Worm (Caenorhabditis elegans): ENCODE measurements around the gene Y37D8A.6.

Gene Y37D8A.6

DNA sequence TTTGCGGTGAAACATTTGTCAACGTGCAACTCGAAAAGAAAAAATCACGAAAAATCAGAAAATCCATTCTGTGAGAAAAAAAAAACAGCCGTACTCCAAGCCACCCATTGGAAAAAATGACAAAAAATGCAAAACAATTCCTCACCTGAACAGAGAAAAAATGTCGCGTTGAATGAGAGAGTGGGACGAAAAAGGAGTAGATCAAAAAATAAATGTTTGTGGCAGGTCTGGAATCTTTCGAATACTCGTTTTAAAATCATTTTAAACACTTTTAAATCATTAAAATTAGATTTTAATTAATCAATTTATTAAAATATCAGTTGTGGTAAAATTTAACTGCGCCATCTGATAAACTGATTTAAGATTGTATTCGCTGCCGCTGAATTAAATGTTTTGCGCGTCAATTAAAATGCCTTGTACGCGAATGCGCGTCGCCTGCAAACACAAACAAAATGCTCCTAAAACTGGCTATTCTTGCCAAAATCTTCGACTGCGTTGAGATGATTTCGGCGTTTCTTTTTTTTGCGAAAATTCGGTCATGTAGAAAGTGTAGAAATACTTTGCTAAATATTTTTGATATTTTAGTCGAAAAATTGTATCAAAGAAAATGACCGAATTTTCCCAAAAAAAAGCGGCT lies at the start of gene Y37D8A.6:
Gene Y37D8A.6 (minus strand): TSS at position 238 of the 637 bp plus-strand sequence.
- TF ChIP-seq ztf-29 (GFP tag; IDR thresholded peaks at IDR 0.05), result no peak
- TF ChIP-seq klf-2 (GFP tag; conservative IDR thresholded peaks at IDR 0.05), result no peak
- no peak for TF ChIP-seq flt-1 (GFP tag; IDR thresholded peaks at IDR 0.05)
- TF ChIP-seq cog-1 (tag; optimal IDR thresholded peaks at IDR 0.05), result no peak
- TF ChIP-seq ref-1 (GFP tag; conservative IDR thresholded peaks at IDR 0.05), result no peak
- TF ChIP-seq T22C8.4 (GFP tag; IDR thresholded peaks at IDR 0.05), result no peak
- no peak for TF ChIP-seq med-1 (GFP tag; optimal IDR thresholded peaks at IDR 0.05; ENCODE audit: insufficient read depth)

DNA sequence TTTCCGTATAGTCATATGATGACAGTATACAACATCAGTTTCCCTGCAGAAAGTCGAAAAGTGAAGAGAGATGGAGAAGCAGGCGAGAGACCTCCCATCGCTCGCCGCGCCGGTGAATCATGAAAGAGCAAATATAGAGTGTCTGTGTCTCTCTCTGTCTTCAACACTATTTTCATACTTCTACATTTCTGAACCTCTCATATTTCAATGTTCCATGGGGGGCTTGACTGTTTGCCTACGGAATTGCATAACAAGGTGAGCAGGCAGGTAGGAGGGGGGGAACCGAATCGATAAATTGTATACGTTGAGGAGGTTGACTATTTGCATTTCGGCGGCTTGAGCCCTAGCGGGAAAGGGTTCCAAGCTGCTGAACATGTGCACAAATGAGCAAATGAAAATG lies 49.8 kb upstream of the Y37D8A.6 start:
- TF ChIP-seq flt-1 (GFP tag; IDR thresholded peaks at IDR 0.05) (no peak), klf-2 (GFP tag; conservative IDR thresholded peaks at IDR 0.05) (no peak), T22C8.4 (GFP tag; IDR thresholded peaks at IDR 0.05) (peak; percentile 63), med-1 (GFP tag; optimal IDR thresholded peaks at IDR 0.05; ENCODE audit: insufficient read depth) (no peak), ztf-29 (GFP tag; IDR thresholded peaks at IDR 0.05) (peak; percentile 50; the same call in 1 of the 2 replicates), tab-1 (GFP tag; IDR thresholded peaks at IDR 0.05) (0 out of 2 replicates have a peak, but pooled peaks have one; percentile 30), ref-1 (GFP tag; conservative IDR thresholded peaks at IDR 0.05) (no peak), cog-1 (tag; optimal IDR thresholded peaks at IDR 0.05) (peak; percentile 30), ztf-23 (GFP tag; IDR thresholded peaks at IDR 0.05) (no peak)

ce11 chrIII:12918575-12918974 lies 48.5 kb upstream of the Y37D8A.6 start, which contains the start of gene Y37D8A.16:
Gene Y37D8A.16, minus strand, starts transcription at chrIII:12918675.
- TF ChIP-seq ref-1 (GFP tag; conservative IDR thresholded peaks at IDR 0.05) (no peak), med-1 (GFP tag; optimal IDR thresholded peaks at IDR 0.05; ENCODE audit: insufficient read depth) (no peak), T22C8.4 (GFP tag; IDR thresholded peaks at IDR 0.05) (no peak), tab-1 (GFP tag; IDR thresholded peaks at IDR 0.05) (no peak), klf-2 (GFP tag; conservative IDR thresholded peaks at IDR 0.05) (no peak), flt-1 (GFP tag; IDR thresholded peaks at IDR 0.05) (no peak), ztf-23 (GFP tag; IDR thresholded peaks at IDR 0.05) (no peak), cog-1 (tag; optimal IDR thresholded peaks at IDR 0.05) (no peak), ztf-29 (GFP tag; IDR thresholded peaks at IDR 0.05) (no peak)

DNA sequence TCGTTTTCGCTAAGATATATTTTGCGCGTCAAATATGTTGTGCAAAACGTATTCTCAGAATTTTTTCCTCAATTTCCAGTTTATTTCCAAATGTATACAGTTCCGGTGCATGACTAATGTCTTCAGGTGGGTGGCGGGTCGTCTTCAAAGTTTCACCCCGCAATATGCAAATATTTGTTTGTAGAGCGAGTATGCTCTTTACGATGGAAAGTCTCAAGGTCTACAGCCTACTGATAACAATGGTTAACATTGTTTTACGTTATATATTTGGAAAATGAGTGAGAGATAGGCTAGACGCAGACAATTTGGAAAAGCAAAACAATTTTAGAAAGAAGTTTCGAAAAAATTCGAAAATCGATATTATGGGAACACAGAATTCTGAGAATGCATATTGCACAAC lies 47.8 kb upstream of the Y37D8A.6 start:
- TF ChIP-seq cog-1 (tag; optimal IDR thresholded peaks at IDR 0.05), result no peak
- TF ChIP-seq ztf-29 (GFP tag; IDR thresholded peaks at IDR 0.05), result no peak
- TF ChIP-seq ztf-23 (GFP tag; IDR thresholded peaks at IDR 0.05), result no peak
- TF ChIP-seq tab-1 (GFP tag; IDR thresholded peaks at IDR 0.05), result no peak
- no peak for TF ChIP-seq flt-1 (GFP tag; IDR thresholded peaks at IDR 0.05)
- no peak for TF ChIP-seq T22C8.4 (GFP tag; IDR thresholded peaks at IDR 0.05)
- TF ChIP-seq ref-1 (GFP tag; conservative IDR thresholded peaks at IDR 0.05), result no peak
- no peak for TF ChIP-seq klf-2 (GFP tag; conservative IDR thresholded peaks at IDR 0.05)
- TF ChIP-seq med-1 (GFP tag; optimal IDR thresholded peaks at IDR 0.05; ENCODE audit: insufficient read depth), result no peak

DNA sequence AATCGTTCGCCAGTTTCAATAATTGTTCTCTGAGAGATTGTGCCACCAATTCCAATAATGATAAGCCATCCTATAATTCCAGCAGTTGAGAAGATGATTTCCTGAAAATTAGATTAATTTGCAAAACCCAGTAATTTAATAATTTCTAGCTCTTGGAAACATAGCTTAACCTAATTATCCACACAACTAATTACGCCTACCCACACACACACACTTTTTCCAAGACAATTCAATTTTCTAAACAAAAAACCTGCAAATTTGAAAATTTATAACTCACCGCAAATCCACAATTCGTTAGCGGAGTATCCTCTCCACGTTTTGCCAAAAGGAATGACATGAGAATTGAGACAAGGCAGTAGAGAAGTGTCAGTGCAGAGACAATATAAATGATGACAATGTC lies 46.4 kb upstream of the Y37D8A.6 start:
- TF ChIP-seq ztf-23 (GFP tag; IDR thresholded peaks at IDR 0.05), result no peak
- no peak for TF ChIP-seq flt-1 (GFP tag; IDR thresholded peaks at IDR 0.05)
- TF ChIP-seq ztf-29 (GFP tag; IDR thresholded peaks at IDR 0.05), result no peak
- no peak for TF ChIP-seq ref-1 (GFP tag; conservative IDR thresholded peaks at IDR 0.05)
- no peak for TF ChIP-seq cog-1 (tag; optimal IDR thresholded peaks at IDR 0.05)
- no peak for TF ChIP-seq med-1 (GFP tag; optimal IDR thresholded peaks at IDR 0.05; ENCODE audit: insufficient read depth)
- no peak for TF ChIP-seq tab-1 (GFP tag; IDR thresholded peaks at IDR 0.05)

- TF ChIP-seq ztf-23 (GFP tag; IDR thresholded peaks at IDR 0.05) (no peak), med-1 (GFP tag; optimal IDR thresholded peaks at IDR 0.05; ENCODE audit: insufficient read depth) (no peak), klf-2 (GFP tag; conservative IDR thresholded peaks at IDR 0.05) (no peak), flt-1 (GFP tag; IDR thresholded peaks at IDR 0.05) (no peak)
Measured at ce11 chrIII:12910365-12910764, 40.3 kb upstream of the Y37D8A.6 start, which contains the start of gene flp-14. Gene flp-14, plus strand, starts transcription at chrIII:12910510.

DNA sequence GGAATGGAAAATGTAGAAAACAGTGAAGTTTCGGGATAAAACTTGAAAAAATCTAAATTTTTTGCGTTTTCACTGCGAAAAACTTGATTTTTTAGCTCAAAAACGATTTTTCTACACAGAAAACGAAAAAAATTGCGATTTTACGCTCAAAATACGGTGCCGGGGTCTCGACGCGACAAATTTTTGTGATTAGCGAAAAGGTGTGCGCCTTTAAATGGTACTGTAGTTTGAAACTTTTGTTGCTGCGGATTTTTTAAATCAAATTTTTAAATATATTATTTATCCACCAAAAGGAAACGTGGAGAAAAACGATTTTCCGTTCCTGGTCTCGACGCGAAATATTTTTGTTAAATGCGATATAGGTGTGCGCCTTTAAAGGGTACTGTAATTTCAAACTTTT lies 37.1 kb upstream of the Y37D8A.6 start:
- TF ChIP-seq ztf-23 (GFP tag; IDR thresholded peaks at IDR 0.05), result no peak
- TF ChIP-seq cog-1 (tag; optimal IDR thresholded peaks at IDR 0.05), result no peak
- no peak for TF ChIP-seq flt-1 (GFP tag; IDR thresholded peaks at IDR 0.05)
- TF ChIP-seq med-1 (GFP tag; optimal IDR thresholded peaks at IDR 0.05; ENCODE audit: insufficient read depth), result no peak
- no peak for TF ChIP-seq T22C8.4 (GFP tag; IDR thresholded peaks at IDR 0.05)
- no peak for TF ChIP-seq ref-1 (GFP tag; conservative IDR thresholded peaks at IDR 0.05)
- TF ChIP-seq ztf-29 (GFP tag; IDR thresholded peaks at IDR 0.05), result no peak
- no peak for TF ChIP-seq tab-1 (GFP tag; IDR thresholded peaks at IDR 0.05)
- no peak for TF ChIP-seq klf-2 (GFP tag; conservative IDR thresholded peaks at IDR 0.05)

DNA sequence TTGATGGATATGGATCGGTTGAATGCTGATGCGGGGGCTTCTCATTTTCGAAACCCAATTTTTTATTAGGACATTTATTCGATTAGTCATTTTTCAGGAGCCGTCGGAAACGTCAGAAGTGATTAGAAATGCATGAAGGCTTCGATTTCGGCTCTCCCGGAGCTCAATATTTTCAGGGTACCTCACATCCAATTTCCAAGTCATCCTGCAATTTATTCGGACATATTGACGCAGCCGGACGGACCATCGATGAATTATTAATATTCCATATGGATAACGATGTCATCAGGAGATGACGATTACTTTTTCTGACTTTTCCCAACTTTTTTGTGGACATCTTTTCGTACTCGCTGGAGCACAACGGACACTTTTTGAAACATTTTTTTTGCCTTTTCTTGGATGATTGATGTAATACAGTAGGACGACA lies 36.5 kb upstream of the Y37D8A.6 start:
- TF ChIP-seq T22C8.4 (GFP tag; IDR thresholded peaks at IDR 0.05), result no peak
- TF ChIP-seq ztf-29 (GFP tag; IDR thresholded peaks at IDR 0.05), result no peak
- no peak for TF ChIP-seq ztf-23 (GFP tag; IDR thresholded peaks at IDR 0.05)
- TF ChIP-seq klf-2 (GFP tag; conservative IDR thresholded peaks at IDR 0.05), result no peak
- TF ChIP-seq med-1 (GFP tag; optimal IDR thresholded peaks at IDR 0.05; ENCODE audit: insufficient read depth), result no peak
- TF ChIP-seq cog-1 (tag; optimal IDR thresholded peaks at IDR 0.05), result no peak
- TF ChIP-seq flt-1 (GFP tag; IDR thresholded peaks at IDR 0.05), result no peak
- no peak for TF ChIP-seq tab-1 (GFP tag; IDR thresholded peaks at IDR 0.05)
- TF ChIP-seq ref-1 (GFP tag; conservative IDR thresholded peaks at IDR 0.05), result no peak

DNA sequence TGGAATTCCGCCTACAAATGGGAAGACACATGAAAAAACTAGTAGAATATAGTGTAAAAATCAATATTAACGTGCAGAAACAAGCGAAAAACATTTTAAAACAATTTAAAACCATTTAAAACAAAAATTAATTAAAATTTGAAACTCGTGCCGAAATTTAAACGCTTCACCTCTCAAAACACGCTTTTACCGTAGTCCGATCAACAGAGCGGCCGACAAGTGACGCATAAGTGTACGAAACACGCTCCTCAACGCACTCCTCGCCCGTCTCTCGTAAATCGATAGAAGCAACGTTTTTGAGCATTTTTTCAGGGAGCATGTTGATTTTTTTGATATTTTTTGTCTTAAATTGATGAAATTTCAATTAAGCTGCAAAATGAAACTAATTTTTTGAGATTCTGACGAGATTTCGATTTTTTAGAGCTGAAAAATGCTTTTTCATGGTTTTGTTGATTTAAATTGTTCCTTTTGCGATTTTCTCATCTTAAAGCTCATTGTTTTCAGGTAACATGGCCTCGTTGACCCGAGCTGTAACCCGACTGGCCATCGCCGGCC lies 35.0 kb upstream of the Y37D8A.6 start, which contains the start of gene cox-5A:
Gene cox-5A (plus strand): TSS at position 505 of the 555 bp plus-strand sequence.
- TF ChIP-seq klf-2 (GFP tag; conservative IDR thresholded peaks at IDR 0.05) (no peak), ref-1 (GFP tag; conservative IDR thresholded peaks at IDR 0.05) (no peak), ztf-29 (GFP tag; IDR thresholded peaks at IDR 0.05) (0 out of 2 replicates have a peak, but pooled peaks have one; percentile 37), cog-1 (tag; optimal IDR thresholded peaks at IDR 0.05) (peak; percentile 92), flt-1 (GFP tag; IDR thresholded peaks at IDR 0.05) (peak; percentile 85), ztf-23 (GFP tag; IDR thresholded peaks at IDR 0.05) (peak; percentile 86), med-1 (GFP tag; optimal IDR thresholded peaks at IDR 0.05; ENCODE audit: insufficient read depth) (no peak), T22C8.4 (GFP tag; IDR thresholded peaks at IDR 0.05) (peak; percentile 82), tab-1 (GFP tag; IDR thresholded peaks at IDR 0.05) (no peak)
